Worm (Caenorhabditis elegans): ENCODE measurements around the gene cah-2.

cah-2 gene

ce11 chrII:7483009-7483408 is at the start of gene cah-2:
Gene cah-2 (minus strand): TSS chrII:7483109.
- no peak for TF ChIP-seq ets-5 (GFP tag; IDR thresholded peaks at IDR 0.05)
- no peak for TF ChIP-seq rnt-1 (tag; optimal IDR thresholded peaks at IDR 0.05)
- no peak for TF ChIP-seq lin-13 (GFP tag; optimal IDR thresholded peaks at IDR 0.05)
- TF ChIP-seq nhr-19 (GFP tag; conservative IDR thresholded peaks at IDR 0.05), result no peak
- TF ChIP-seq C04F5.9 (tag; optimal IDR thresholded peaks at IDR 0.05), result no peak
- TF ChIP-seq nhr-77 (tag; optimal IDR thresholded peaks at IDR 0.05), result no peak
- TF ChIP-seq aha-1 (tag; optimal IDR thresholded peaks at IDR 0.05), result no peak
- no peak for TF ChIP-seq egl-27 (tag; optimal IDR thresholded peaks at IDR 0.05)

- no peak for TF ChIP-seq lin-15B (tag; optimal IDR thresholded peaks at IDR 0.05)
- TF ChIP-seq nhr-28 (tag; optimal IDR thresholded peaks at IDR 0.05), result no peak
- TF ChIP-seq grh-1 (GFP tag; IDR thresholded peaks at IDR 0.05), result peak; percentile 62; the same call in 1 of the 2 replicates
- no peak for TF ChIP-seq lir-3 (tag; optimal IDR thresholded peaks at IDR 0.05; ENCODE audit: poor library complexity)
- TF ChIP-seq C34B4.2 (tag; optimal IDR thresholded peaks at IDR 0.05), result no peak
- TF ChIP-seq nhr-85 (tag), result peak; percentile 69
- no peak for TF ChIP-seq lin-13 (GFP tag; optimal IDR thresholded peaks at IDR 0.05)
- TF ChIP-seq nhr-12 (tag; optimal IDR thresholded peaks at IDR 0.05), result no peak
- TF ChIP-seq ceh-8 (GFP tag; optimal IDR thresholded peaks at IDR 0.05), result no peak
- TF ChIP-seq aha-1 (tag; optimal IDR thresholded peaks at IDR 0.05), result no peak
- TF ChIP-seq sox-4 (tag; optimal IDR thresholded peaks at IDR 0.05), result no peak
- TF ChIP-seq mdl-1 (tag; optimal IDR thresholded peaks at IDR 0.05), result no peak
- no peak for TF ChIP-seq efl-1 (optimal IDR thresholded peaks at IDR 0.05)
- TF ChIP-seq efl-1 (GFP tag; optimal IDR thresholded peaks at IDR 0.05 in 1 of 2), result peak in 1 of 2 experiments; percentile 72
- peak; percentile 64 for TF ChIP-seq blmp-1 (tag; optimal IDR thresholded peaks at IDR 0.05)
- TF ChIP-seq elt-3 (tag; optimal IDR thresholded peaks at IDR 0.05), result peak in 3 of 6 experiments; percentile 3 to 26 (median 9)
- no peak for TF ChIP-seq mep-1 (tag; optimal IDR thresholded peaks at IDR 0.05)
- no peak for TF ChIP-seq hpl-2 (GFP tag; optimal IDR thresholded peaks at IDR 0.05)
- no peak for TF ChIP-seq pag-3 (tag; optimal IDR thresholded peaks at IDR 0.05; ENCODE audit: borderline replicate concordance, insufficient read depth)
- TF ChIP-seq C04F5.9 (tag; optimal IDR thresholded peaks at IDR 0.05), result no peak
- no peak for TF ChIP-seq ceh-90 (tag; optimal IDR thresholded peaks at IDR 0.05)
- TF ChIP-seq isw-1 (GFP tag; IDR thresholded peaks at IDR 0.05), result no peak
- no peak for TF ChIP-seq nhr-71 (tag; optimal IDR thresholded peaks at IDR 0.05)
Observed at ce11 chrII:7531478-7531877, 48.6 kb upstream of the cah-2 start.

- TF ChIP-seq nhr-19 (GFP tag; conservative IDR thresholded peaks at IDR 0.05) (no peak), blmp-1 (tag; optimal IDR thresholded peaks at IDR 0.05) (peak; percentile 94), efl-1 (optimal IDR thresholded peaks at IDR 0.05) (no peak), efl-1 (GFP tag; optimal IDR thresholded peaks at IDR 0.05 in 1 of 2) (peak in 1 of 2 experiments; percentile 10)
Observed at ce11 chrII:7530944-7531343, 48.0 kb upstream of the cah-2 start, which contains the start of gene wrt-1. Gene wrt-1 (plus strand): TSS chrII:7530996.

- TF ChIP-seq alr-1 (tag; optimal IDR thresholded peaks at IDR 0.05; ENCODE audit: borderline replicate concordance), result no peak
- no peak for TF ChIP-seq hlh-4 (tag; optimal IDR thresholded peaks at IDR 0.05)
- TF ChIP-seq jun-1 (tag; optimal IDR thresholded peaks at IDR 0.05), result peak; percentile 62
- TF ChIP-seq fkh-8 (tag; optimal IDR thresholded peaks at IDR 0.05), result peak; percentile 87
- peak; percentile 71 to 76 for TF ChIP-seq efl-1 (optimal IDR thresholded peaks at IDR 0.05)
- TF ChIP-seq efl-1 (GFP tag; optimal IDR thresholded peaks at IDR 0.05 in 1 of 2), result peak; percentile 46 to 94
- TF ChIP-seq nhr-84 (tag; optimal IDR thresholded peaks at IDR 0.05), result no peak
- TF ChIP-seq lin-39 (tag; optimal IDR thresholded peaks at IDR 0.05), result peak; percentile 60
- TF ChIP-seq elt-3 (tag; optimal IDR thresholded peaks at IDR 0.05), result peak in 4 of 6 experiments; percentile 9 to 89 (median 72)
- TF ChIP-seq pqm-1 (tag; optimal IDR thresholded peaks at IDR 0.05), result no peak
- peak; percentile 60 to 66 (median 62) for TF ChIP-seq dpl-1 (GFP tag; optimal IDR thresholded peaks at IDR 0.05)
- TF ChIP-seq C04F5.9 (tag; optimal IDR thresholded peaks at IDR 0.05), result no peak
- no peak for TF ChIP-seq egl-13 (tag; optimal IDR thresholded peaks at IDR 0.05)
- TF ChIP-seq isw-1 (GFP tag; IDR thresholded peaks at IDR 0.05), result peak; percentile 20; the same call in 1 of the 2 replicates
- no peak for TF ChIP-seq zag-1 (tag; optimal IDR thresholded peaks at IDR 0.05)
- peak; percentile 81 for TF ChIP-seq hpl-2 (GFP tag; optimal IDR thresholded peaks at IDR 0.05)
- peak; percentile 84 for TF ChIP-seq blmp-1 (tag; optimal IDR thresholded peaks at IDR 0.05)
- no peak for TF ChIP-seq unc-30 (tag; optimal IDR thresholded peaks at IDR 0.05)
- TF ChIP-seq nhr-90 (tag; optimal IDR thresholded peaks at IDR 0.05; ENCODE audit: poor library complexity), result peak; percentile 89
- peak; percentile 87 for TF ChIP-seq mep-1 (tag; optimal IDR thresholded peaks at IDR 0.05)
- TF ChIP-seq irx-1 (tag; optimal IDR thresholded peaks at IDR 0.05), result peak; percentile 80
- peak; percentile 30 for TF ChIP-seq nhr-237 (tag; optimal IDR thresholded peaks at IDR 0.05)
- peak; percentile 23 for TF ChIP-seq fos-1 (tag; optimal IDR thresholded peaks at IDR 0.05)
- peak; percentile 92 for TF ChIP-seq snu-23 (GFP tag; optimal IDR thresholded peaks at IDR 0.05)
- TF ChIP-seq nhr-85 (tag), result peak; percentile 98
- no peak for TF ChIP-seq vab-15 (tag; optimal IDR thresholded peaks at IDR 0.05)
Observed at ce11 chrII:7529078-7529683, 46.3 kb upstream of the cah-2 start, which contains the start of gene ZK1290.5. Gene ZK1290.5 (plus strand): TSS chrII:7529643.

Measured in whole organism, L1 larva.